Worm (Caenorhabditis elegans) whole organism, L3 larva: ENCODE measurements around the gene nhr-243.

Experiments used
- aly-2 ChIP-seq: fragments of 150-350 bp; optimal IDR thresholded peaks from 2 replicates; lab custom pipeline; 2014; ENCODE audit warnings: missing biosample characterization, missing genetic modification characterization
- elt-1 ChIP-seq: fragments of 150-350 bp; optimal IDR thresholded peaks from 2 replicates; lab custom pipeline; 2014; ENCODE audit warnings: missing biosample characterization, missing genetic modification characterization
- elt-3 ChIP-seq, 3 experiments: fragments of 150-350 bp in 1 of 3; sonication (generic microtip) in 2 of 3; optimal IDR thresholded peaks; 2 replicates in 2 of 3; 4 replicates in 1 of 3; lab custom pipeline; 2014 to 2017; ENCODE audit warnings: missing biosample characterization in 3 of 3, missing genetic modification characterization in 3 of 3
- lin-15B ChIP-seq: fragments of 150-350 bp; optimal IDR thresholded peaks from 2 replicates; lab custom pipeline; 2014; ENCODE audit warnings: missing biosample characterization, missing genetic modification characterization
- nhr-11 ChIP-seq: fragments of 150-350 bp; optimal IDR thresholded peaks from 2 replicates; lab custom pipeline; 2014; ENCODE audit warnings: missing biosample characterization, missing genetic modification characterization
- snpc-4 ChIP-seq: fragments of 150-350 bp; optimal IDR thresholded peaks from 2 replicates; lab custom pipeline; 2014; ENCODE audit warnings: missing biosample characterization, missing genetic modification characterization
- tbx-2 ChIP-seq: sonication (generic microtip); optimal IDR thresholded peaks from 2 replicates; lab custom pipeline; 2016; ENCODE audit warnings: mild to moderate bottlenecking, missing genetic modification characterization, missing compliant biosample characterization
- unc-39 ChIP-seq: sonication (generic microtip); optimal IDR thresholded peaks from 4 replicates; lab custom pipeline; 2017; ENCODE audit warnings: missing biosample characterization, missing genetic modification characterization
- unc-62 ChIP-seq: fragments of 150-350 bp; sonication (generic microtip); optimal IDR thresholded peaks from 4 replicates; lab custom pipeline; 2014; ENCODE audit warnings: missing biosample characterization, missing genetic modification reagents, missing genetic modification characterization
- zag-1 ChIP-seq: fragments of 150-350 bp; optimal IDR thresholded peaks from 2 replicates; lab custom pipeline; 2014; ENCODE audit warnings: missing biosample characterization, missing genetic modification characterization
- ztf-11 ChIP-seq: fragments of 150-350 bp; optimal IDR thresholded peaks from 2 replicates; lab custom pipeline; 2014; ENCODE audit warnings: missing biosample characterization, missing genetic modification characterization

DNA sequence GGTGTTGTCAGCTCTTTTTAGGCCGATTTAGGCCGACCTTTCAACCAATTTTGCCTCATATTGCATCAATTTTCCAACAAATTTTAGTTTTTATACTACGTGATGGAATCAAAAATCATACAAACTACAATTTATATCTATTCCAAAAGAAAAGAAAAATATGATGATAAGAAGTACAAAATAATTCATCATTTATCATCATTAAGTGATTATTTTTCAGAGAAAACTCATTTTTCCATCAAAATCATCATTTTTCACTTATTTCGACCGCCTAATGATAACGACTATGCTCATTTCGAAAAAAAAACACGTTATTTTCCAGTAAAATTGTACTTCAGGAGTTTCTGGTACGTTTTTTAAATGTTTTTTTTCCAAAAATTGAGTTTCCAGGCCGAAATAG lies 45.5 kb downstream of the nhr-243 start:
- TF ChIP-seq unc-62 (GFP tag; lab: Kevin White, UChicago) (no peak), elt-3 (tag; optimal IDR thresholded peaks at IDR 0.05; lab: Kevin White, UChicago) (no peak), elt-1 (tag; lab: Kevin White, UChicago) (no peak), nhr-11 (tag; lab: Kevin White, UChicago) (no peak), ztf-11 (tag; lab: Kevin White, UChicago) (no peak), lin-15B (tag; lab: Kevin White, UChicago) (no peak), aly-2 (tag; lab: Kevin White, UChicago) (no peak), tbx-2 (tag; lab: Kevin White, UChicago) (no peak), zag-1 (tag; lab: Kevin White, UChicago) (no peak), unc-39 (tag; lab: Kevin White, UChicago) (no peak), snpc-4 (tag; lab: Kevin White, UChicago) (no peak)
